Fruit fly (Drosophila melanogaster) whole organism, larva: ENCODE results near the gene Hr96.

ENCODE experiments used
- noc ChIP-seq: fragments of 200-800 bp; sonication (Bioruptor generic); optimal IDR thresholded peaks from 3 replicates; lab custom pipeline; 2019; ENCODE audit warnings: missing biosample characterization, mild to moderate bottlenecking, missing genetic modification characterization, moderate library complexity

Hr96 gene

DNA sequence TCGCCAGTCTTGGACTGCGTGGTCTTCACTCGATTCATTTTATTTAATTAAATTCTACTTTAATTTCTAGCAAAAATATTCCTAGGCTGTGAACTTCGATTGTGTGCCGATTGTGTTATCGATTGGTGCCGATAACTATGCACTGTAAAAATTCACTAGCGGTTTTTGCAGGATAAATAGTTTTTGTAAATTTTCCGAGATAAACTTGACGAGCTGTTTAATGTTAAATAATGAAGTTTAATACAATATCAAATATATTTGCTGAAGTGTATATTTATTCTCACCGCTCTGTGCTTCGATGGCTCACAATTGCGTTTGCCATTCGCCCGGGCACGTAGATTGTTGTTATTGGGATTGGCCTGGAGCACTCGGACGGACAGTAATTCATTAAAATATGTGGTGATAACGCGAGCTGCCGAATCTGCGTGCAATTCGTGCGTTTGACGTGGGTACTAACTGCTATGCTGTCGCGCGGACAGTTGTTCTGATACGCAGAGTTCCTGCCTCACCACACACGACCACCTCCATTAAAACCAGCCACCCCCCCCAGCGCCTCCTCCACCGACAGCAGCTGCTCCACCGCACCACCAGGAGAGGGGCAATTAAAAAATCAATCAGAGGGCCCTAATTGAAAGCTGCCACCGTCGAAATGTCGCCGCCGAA, at the start of gene Hr96, which contains the start of gene EMC6:
Gene Hr96, plus strand, starts transcription at position 341 of the 663 bp plus-strand sequence.
Gene EMC6, minus strand, starts transcription at position 123 of the 663 bp plus-strand sequence.
- TF ChIP-seq noc (tag; lab: Kevin White, UChicago), result peak; percentile 91

- no peak for TF ChIP-seq noc (tag; lab: Kevin White, UChicago)
Measured at dm6 chr3R:24976144-24976543, 48.9 kb upstream of the Hr96 start.

- no peak for TF ChIP-seq noc (tag; lab: Kevin White, UChicago)
Measured at dm6 chr3R:24983537-24984501, 41.2 kb upstream of the Hr96 start, which contains the start of gene tnc. Gene tnc, plus strand, starts transcription at chr3R:24984384.

- no peak for TF ChIP-seq noc (tag; lab: Kevin White, UChicago)
Measured at dm6 chr3R:24985029-24985685, 39.9 kb upstream of the Hr96 start.

DNA sequence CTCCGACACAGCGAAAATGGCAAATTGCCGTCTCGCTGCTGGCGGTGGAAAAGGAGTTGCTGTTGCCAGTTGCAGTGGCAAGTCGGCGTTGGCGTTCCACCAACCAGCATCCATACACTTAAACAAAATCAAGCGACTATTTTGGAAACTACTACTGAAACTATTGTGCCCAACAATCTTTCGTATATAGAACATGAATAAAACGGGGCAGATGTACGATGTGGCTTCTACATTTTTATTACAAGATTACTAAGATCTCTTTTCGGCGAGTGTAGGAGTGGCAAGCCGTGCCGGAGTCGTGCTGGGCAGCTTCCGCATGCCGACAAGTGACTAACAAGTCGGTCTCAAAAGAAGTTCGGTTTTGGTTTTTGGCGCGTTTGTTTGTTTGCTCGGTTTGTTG, 28.5 kb upstream of the Hr96 start:
- TF ChIP-seq noc (tag; lab: Kevin White, UChicago), result no peak

DNA sequence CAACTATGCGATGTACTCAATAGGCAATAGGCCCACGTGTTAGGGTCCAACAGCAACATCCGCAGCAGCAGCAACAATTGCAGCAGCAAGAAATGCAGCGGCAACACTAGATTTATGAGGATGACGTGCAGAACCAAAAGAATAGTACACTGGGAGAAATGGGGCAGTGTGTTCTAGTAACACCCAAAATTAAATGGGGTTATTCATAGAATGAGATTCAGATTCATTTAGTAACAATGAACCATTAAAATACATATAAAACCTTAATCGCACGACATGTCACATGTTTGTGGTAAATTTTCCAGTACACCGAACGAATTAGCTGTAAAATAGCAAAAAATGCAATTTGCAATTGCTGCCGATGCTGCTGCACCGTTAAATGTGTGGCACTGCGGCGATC, 27.7 kb upstream of the Hr96 start:
- no peak for TF ChIP-seq noc (tag; lab: Kevin White, UChicago)

DNA sequence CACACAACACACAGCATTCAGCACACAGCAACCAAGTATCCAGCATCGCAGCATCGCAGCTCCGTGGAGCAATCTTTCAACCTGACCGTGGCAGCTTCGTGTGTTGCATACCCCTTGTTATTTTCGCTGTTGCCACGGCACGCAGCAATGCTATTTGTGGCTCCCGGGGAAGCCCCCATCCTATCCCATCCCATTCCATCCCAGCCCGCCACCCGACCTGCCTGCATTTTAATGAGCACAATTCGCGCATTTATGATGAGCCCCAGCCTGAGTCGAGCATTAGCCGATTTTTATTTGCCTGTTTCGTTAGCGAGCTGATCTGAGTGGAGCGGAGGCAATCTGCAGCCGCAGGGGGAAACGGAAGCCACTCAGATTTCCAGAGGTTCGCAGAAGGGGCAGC, 25.5 kb upstream of the Hr96 start:
- no peak for TF ChIP-seq noc (tag; lab: Kevin White, UChicago)

DNA sequence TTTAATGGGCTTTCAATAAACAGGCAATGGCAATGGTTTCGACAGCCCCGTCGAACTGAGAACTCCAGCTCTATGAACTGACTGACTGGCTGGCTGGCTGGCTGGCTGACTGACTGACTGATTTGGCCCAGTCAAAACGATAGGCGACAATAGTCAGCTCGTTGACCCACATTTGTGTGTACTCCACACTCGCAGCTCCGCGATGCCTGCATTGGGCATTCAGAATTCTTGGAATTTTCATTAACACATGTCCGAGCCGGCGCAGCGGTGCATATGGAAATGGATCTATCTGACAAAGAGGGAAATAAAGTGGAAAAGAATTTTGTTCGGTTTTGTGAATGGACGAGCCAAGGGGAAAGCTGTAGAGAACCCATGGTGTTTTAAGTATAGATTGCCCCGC, 22.8 kb upstream of the Hr96 start:
- TF ChIP-seq noc (tag; lab: Kevin White, UChicago), result no peak

DNA sequence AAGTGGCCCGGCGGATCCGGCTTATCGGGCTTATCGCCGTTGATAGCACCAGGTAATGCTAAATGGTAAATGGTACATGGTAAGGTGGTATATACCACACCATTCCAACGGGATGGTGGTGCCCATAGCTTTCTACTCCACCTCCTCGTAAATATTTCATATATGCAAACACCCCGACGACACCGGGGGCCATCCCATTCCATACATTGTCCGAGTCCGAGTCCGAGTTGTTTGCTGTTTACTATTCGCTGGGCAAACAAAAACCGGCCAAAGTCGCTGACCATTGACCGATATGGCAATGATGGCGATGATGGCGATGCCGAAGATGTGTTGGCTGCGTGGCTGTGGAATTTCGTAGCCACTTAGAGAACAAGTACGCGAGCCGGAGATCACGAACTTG, 21.0 kb upstream of the Hr96 start:
- no peak for TF ChIP-seq noc (tag; lab: Kevin White, UChicago)

DNA sequence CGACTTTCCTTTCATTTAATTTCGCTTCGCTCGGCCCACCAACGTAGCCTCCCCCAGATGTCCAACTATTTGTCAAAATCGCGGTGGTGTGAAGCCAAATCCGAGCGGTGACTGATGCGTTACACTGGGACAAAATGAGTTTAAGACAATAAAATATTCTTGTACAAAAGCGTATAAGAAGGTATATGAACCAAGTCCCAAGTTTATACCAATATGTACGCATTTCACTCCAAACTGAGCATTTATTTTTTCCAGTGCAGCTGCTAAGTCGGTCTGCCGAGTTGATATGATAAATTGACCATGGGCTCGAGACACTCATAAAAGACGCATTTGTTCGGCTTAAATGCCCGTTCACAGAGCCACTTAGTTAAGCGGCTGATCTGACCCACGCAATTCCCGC, 20.3 kb upstream of the Hr96 start:
- TF ChIP-seq noc (tag; lab: Kevin White, UChicago), result no peak

dm6 chr3R:25005748-25006147, 19.3 kb upstream of the Hr96 start:
- TF ChIP-seq noc (tag; lab: Kevin White, UChicago), result no peak

- TF ChIP-seq noc (tag; lab: Kevin White, UChicago), result no peak
Measured at dm6 chr3R:25009745-25010446, 15.1 kb upstream of the Hr96 start.

- no peak for TF ChIP-seq noc (tag; lab: Kevin White, UChicago)
Measured at dm6 chr3R:25012016-25012415, 13.0 kb upstream of the Hr96 start.

- TF ChIP-seq noc (tag; lab: Kevin White, UChicago), result no peak
Measured at dm6 chr3R:25023056-25023455, 2.0 kb upstream of the Hr96 start, which contains the start of gene beta4GalT7. Gene beta4GalT7, plus strand, starts transcription at chr3R:25023256.
